Worm (Caenorhabditis elegans) whole organism, L2 larva: ENCODE data around the gene fntb-1.

Experiments used
- R02D3.7 ChIP-seq: fragments of 150-350 bp; optimal IDR thresholded peaks from 2 replicates; lab custom pipeline; 2014; ENCODE audit warnings: missing biosample characterization, missing genetic modification characterization
- Y55F3AM.14 ChIP-seq: fragments of 200-800 bp; sonication (Bioruptor generic); optimal IDR thresholded peaks from 2 replicates; lab custom pipeline; 2018; ENCODE audit warnings: mild to moderate bottlenecking, missing genetic modification characterization, missing compliant biosample characterization
- ZK546.5 ChIP-seq: sonication (generic microtip); optimal IDR thresholded peaks from 2 replicates; lab custom pipeline; 2017; ENCODE audit warnings: missing biosample characterization, missing genetic modification characterization
- aly-2 ChIP-seq: fragments of 150-350 bp; optimal IDR thresholded peaks from 2 replicates; lab custom pipeline; 2014; ENCODE audit warnings: missing biosample characterization, missing genetic modification characterization
- ama-1 ChIP-seq: fragments of 150-350 bp; optimal IDR thresholded peaks from 2 replicates; lab custom pipeline; 2018; ENCODE audit warnings: inconsistent platforms
- ceh-16 ChIP-seq: fragments of 150-350 bp; optimal IDR thresholded peaks from 2 replicates; lab custom pipeline; 2014; ENCODE audit warnings: missing biosample characterization, missing genetic modification characterization
- ceh-82 ChIP-seq: fragments of 150-350 bp; optimal IDR thresholded peaks from 2 replicates; lab custom pipeline; 2014; ENCODE audit warnings: missing biosample characterization, missing genetic modification characterization
- crh-2 ChIP-seq: sonication (generic microtip); optimal IDR thresholded peaks from 2 replicates; lab custom pipeline; 2017; ENCODE audit warnings: missing biosample characterization, missing genetic modification characterization
- dmd-4 ChIP-seq: sonication (generic microtip); optimal IDR thresholded peaks from 2 replicates; lab custom pipeline; 2017; ENCODE audit warnings: missing biosample characterization, missing genetic modification characterization
- egl-27 ChIP-seq: sonication (generic microtip); optimal IDR thresholded peaks from 3 replicates; lab custom pipeline; 2017; ENCODE audit warnings: missing biosample characterization, missing genetic modification reagents, missing genetic modification characterization
- elt-3 ChIP-seq: sonication (generic microtip); optimal IDR thresholded peaks from 2 replicates; lab custom pipeline; 2017; ENCODE audit warnings: missing biosample characterization, missing genetic modification characterization
- fos-1 ChIP-seq: fragments of 150-350 bp; optimal IDR thresholded peaks from 2 replicates; lab custom pipeline; 2014; ENCODE audit warnings: missing biosample characterization, missing genetic modification characterization
- gmeb-1 ChIP-seq: fragments of 150-350 bp; optimal IDR thresholded peaks from 2 replicates; lab custom pipeline; 2014; ENCODE audit warnings: missing biosample characterization, missing genetic modification characterization
- lin-11 ChIP-seq: fragments of 150-350 bp; sonication (generic microtip); optimal IDR thresholded peaks from 2 replicates; lab custom pipeline; 2014; ENCODE audit warnings: missing biosample characterization, missing genetic modification characterization, inconsistent platforms, mixed read lengths
- lin-13 ChIP-seq: fragments of 150-350 bp; optimal IDR thresholded peaks from 2 replicates; lab custom pipeline; 2014; ENCODE audit warnings: missing biosample characterization, missing genetic modification reagents, missing genetic modification characterization
- lin-39 ChIP-seq: fragments of 150-350 bp; optimal IDR thresholded peaks from 2 replicates; lab custom pipeline; 2014; ENCODE audit warnings: missing biosample characterization, missing genetic modification reagents, missing genetic modification characterization
- mbf-1 ChIP-seq: sonication (generic microtip); optimal IDR thresholded peaks from 2 replicates; lab custom pipeline; 2017; ENCODE audit warnings: missing biosample characterization, missing genetic modification characterization
- mdl-1 ChIP-seq, 2 experiments: fragments of 150-350 bp in 1 of 2; sonication (generic microtip) in 1 of 2; optimal IDR thresholded peaks; 2 replicates each; lab custom pipeline; 2017; ENCODE audit warnings: missing biosample characterization in 2 of 2, missing genetic modification characterization in 2 of 2
- nhr-10 ChIP-seq: sonication (generic microtip); optimal IDR thresholded peaks from 2 replicates; lab custom pipeline; 2017; ENCODE audit warnings: missing biosample characterization, missing genetic modification characterization
- nhr-11 ChIP-seq: fragments of 150-350 bp; optimal IDR thresholded peaks from 2 replicates; lab custom pipeline; 2014; ENCODE audit warnings: missing biosample characterization, missing genetic modification characterization
- nhr-12 ChIP-seq: fragments of 150-350 bp; optimal IDR thresholded peaks from 2 replicates; lab custom pipeline; 2014; ENCODE audit warnings: missing biosample characterization, missing genetic modification characterization
- nhr-21 ChIP-seq: fragments of 150-350 bp; optimal IDR thresholded peaks from 2 replicates; lab custom pipeline; 2014; ENCODE audit warnings: missing biosample characterization, missing genetic modification characterization
- nhr-23 ChIP-seq: fragments of 150-350 bp; optimal IDR thresholded peaks from 2 replicates; lab custom pipeline; 2014; ENCODE audit warnings: missing biosample characterization, missing genetic modification reagents, missing genetic modification characterization
- nhr-237 ChIP-seq: fragments of 150-350 bp; optimal IDR thresholded peaks from 2 replicates; lab custom pipeline; 2014; ENCODE audit warnings: missing biosample characterization, missing genetic modification characterization
- nhr-6 ChIP-seq: fragments of 150-350 bp; optimal IDR thresholded peaks from 2 replicates; lab custom pipeline; 2014; ENCODE audit warnings: missing biosample characterization, missing genetic modification characterization
- nhr-77 ChIP-seq: fragments of 150-350 bp; optimal IDR thresholded peaks from 2 replicates; lab custom pipeline; 2014; ENCODE audit warnings: missing biosample characterization, missing genetic modification characterization
- peb-1 ChIP-seq: fragments of 150-350 bp; optimal IDR thresholded peaks from 2 replicates; lab custom pipeline; 2014; ENCODE audit warnings: missing biosample characterization, missing genetic modification characterization
- sem-4 ChIP-seq: fragments of 150-350 bp; optimal IDR thresholded peaks from 2 replicates; lab custom pipeline; 2014; ENCODE audit warnings: missing biosample characterization, missing genetic modification reagents, missing genetic modification characterization
- skn-1 ChIP-seq: sonication (generic microtip); optimal IDR thresholded peaks from 2 replicates; lab custom pipeline; 2017; ENCODE audit warnings: missing biosample characterization, missing genetic modification characterization
- sma-3 ChIP-seq: sonication (generic microtip); optimal IDR thresholded peaks from 2 replicates; lab custom pipeline; 2016; ENCODE audit warnings: missing genetic modification reagents, missing genetic modification characterization, missing compliant biosample characterization
- sma-9 ChIP-seq, 2 experiments: fragments of 150-350 bp in 1 of 2; sonication (generic microtip) in 1 of 2; optimal IDR thresholded peaks; 2 replicates each; lab custom pipeline; 2014 to 2016; ENCODE audit warnings: missing genetic modification characterization in 2 of 2, mild to moderate bottlenecking in 1 of 2, missing biosample characterization in 1 of 2, missing compliant biosample characterization in 1 of 2, missing genetic modification reagents in 1 of 2, moderate library complexity in 1 of 2
- snpc-4 ChIP-seq: fragments of 150-350 bp; optimal IDR thresholded peaks from 2 replicates; lab custom pipeline; 2014; ENCODE audit warnings: missing biosample characterization, missing genetic modification characterization
- unc-39 ChIP-seq: fragments of 150-350 bp; optimal IDR thresholded peaks from 2 replicates; lab custom pipeline; 2014; ENCODE audit warnings: missing biosample characterization, missing genetic modification characterization
- unc-62 ChIP-seq: fragments of 150-350 bp; optimal IDR thresholded peaks from 2 replicates; lab custom pipeline; 2014; ENCODE audit warnings: missing biosample characterization, missing genetic modification reagents, missing genetic modification characterization
- zag-1 ChIP-seq: fragments of 150-350 bp; optimal IDR thresholded peaks from 2 replicates; lab custom pipeline; 2014; ENCODE audit warnings: missing biosample characterization, missing genetic modification characterization
- ztf-1 ChIP-seq: fragments of 200-800 bp; sonication (Bioruptor generic); conservative IDR thresholded peaks from 2 replicates; pipeline ENCODE4 v1.3.6; 2022; ENCODE audit warnings: missing genetic modification characterization, missing compliant biosample characterization
- ztf-11 ChIP-seq: sonication (generic microtip); optimal IDR thresholded peaks from 2 replicates; lab custom pipeline; 2017; ENCODE audit warnings: missing biosample characterization, missing genetic modification characterization
- ztf-4 ChIP-seq: fragments of 150-350 bp; optimal IDR thresholded peaks from 2 replicates; lab custom pipeline; 2014; ENCODE audit warnings: missing biosample characterization, missing genetic modification characterization

Gene fntb-1

DNA sequence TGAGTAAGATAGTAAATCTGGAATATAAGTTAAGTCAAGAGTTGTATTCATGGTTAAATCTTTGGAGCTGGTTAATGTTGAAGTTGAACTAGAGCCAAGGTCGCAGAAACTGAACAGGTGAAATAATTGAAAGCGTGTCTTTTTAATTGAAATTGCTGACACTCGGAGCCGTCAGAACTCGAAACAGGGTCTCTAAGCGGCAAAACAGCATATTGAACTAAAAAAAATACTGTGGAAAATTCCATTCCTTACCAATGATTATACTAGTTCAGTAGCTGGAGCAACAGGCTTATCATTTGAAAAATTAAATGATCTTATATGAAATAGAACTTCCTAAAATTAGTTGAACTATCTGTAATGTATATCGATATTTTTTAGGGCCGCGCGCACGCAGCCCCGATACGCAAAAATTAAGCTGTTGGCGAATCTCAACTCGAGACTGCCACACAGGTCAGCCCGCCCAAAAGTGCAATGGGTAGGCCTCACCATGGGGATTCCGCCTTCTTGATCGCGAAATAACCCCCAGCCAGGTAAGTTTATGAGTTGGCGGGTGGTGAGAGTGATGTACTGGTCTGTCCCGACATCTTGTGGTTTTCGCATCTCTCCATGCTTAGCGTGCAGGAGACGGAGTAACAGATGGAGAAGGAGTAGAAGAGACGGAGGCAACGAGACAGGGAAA, 20.9 kb downstream of the fntb-1 start, which contains the start of gene srz-97 (continued):
- no peak for TF ChIP-seq ZK546.5 (tag; lab: Kevin White, UChicago)
- no peak for TF ChIP-seq Y55F3AM.14 (GFP tag; lab: Kevin White, UChicago)

- TF ChIP-seq nhr-237 (tag; lab: Kevin White, UChicago) (no peak), ama-1 (no peak), dmd-4 (no peak), crh-2 (tag; lab: Kevin White, UChicago) (no peak), snpc-4 (tag; lab: Kevin White, UChicago) (no peak), gmeb-1 (tag; lab: Kevin White, UChicago) (no peak)
- TF ChIP-seq, all 48 proteins: peak for 0
Measured at ce11 chrV:14468931-14469330, 21.5 kb downstream of the fntb-1 start, which contains the start of gene clec-57. Gene clec-57, plus strand, starts transcription at chrV:14469231.

DNA sequence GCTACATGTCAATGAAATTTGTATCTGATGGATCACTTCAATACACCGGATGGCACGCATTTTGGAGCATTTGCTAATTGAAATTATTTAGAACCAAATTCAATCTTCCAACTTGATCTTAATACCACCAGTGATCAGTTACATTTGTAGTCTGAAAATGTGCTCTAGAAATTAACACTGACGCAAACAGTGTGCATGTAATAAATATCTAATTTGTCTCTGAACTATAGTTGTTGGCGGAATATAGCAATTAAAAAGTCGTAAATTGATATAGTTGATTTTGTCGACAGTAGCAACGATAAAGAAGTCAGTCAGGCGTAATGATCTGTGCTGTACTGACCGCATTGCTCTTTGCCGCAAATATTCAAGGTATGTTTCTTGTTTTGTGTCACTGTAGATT, 24.8 kb downstream of the fntb-1 start, which contains the start of gene clec-227:
clec-227 (plus strand) TSS at position 301 of the 400 bp plus-strand sequence.
- no peak for TF ChIP-seq ama-1
- TF ChIP-seq nhr-237 (tag; lab: Kevin White, UChicago) = no peak
- TF ChIP-seq R02D3.7 (tag; lab: Kevin White, UChicago) = no peak
- no peak for TF ChIP-seq unc-62 (GFP tag; lab: Kevin White, UChicago)
- TF ChIP-seq fos-1 (tag; lab: Kevin White, UChicago) = no peak
- no peak for TF ChIP-seq mdl-1 (tag; optimal IDR thresholded peaks at IDR 0.05; lab: Kevin White, UChicago)
- TF ChIP-seq ceh-16 (tag; lab: Kevin White, UChicago) = no peak
- TF ChIP-seq mbf-1 (tag; lab: Kevin White, UChicago) = no peak
- no peak for TF ChIP-seq nhr-23 (tag; lab: Kevin White, UChicago)
- no peak for TF ChIP-seq Y55F3AM.14 (GFP tag; lab: Kevin White, UChicago)
- TF ChIP-seq nhr-21 (tag; lab: Kevin White, UChicago) = no peak
- TF ChIP-seq ztf-4 (tag; lab: Kevin White, UChicago) = no peak
- TF ChIP-seq nhr-12 (tag; lab: Kevin White, UChicago) = no peak
- TF ChIP-seq nhr-11 = no peak
- TF ChIP-seq crh-2 (tag; lab: Kevin White, UChicago) = no peak
- TF ChIP-seq sma-9 (GFP tag; optimal IDR thresholded peaks at IDR 0.05; lab: Kevin White, UChicago) = no peak
- no peak for TF ChIP-seq sma-9 (tag; optimal IDR thresholded peaks at IDR 0.05; lab: Kevin White, UChicago)
- no peak for TF ChIP-seq ceh-82 (tag; lab: Kevin White, UChicago)
- no peak for TF ChIP-seq lin-11 (tag; lab: Kevin White, UChicago)

DNA sequence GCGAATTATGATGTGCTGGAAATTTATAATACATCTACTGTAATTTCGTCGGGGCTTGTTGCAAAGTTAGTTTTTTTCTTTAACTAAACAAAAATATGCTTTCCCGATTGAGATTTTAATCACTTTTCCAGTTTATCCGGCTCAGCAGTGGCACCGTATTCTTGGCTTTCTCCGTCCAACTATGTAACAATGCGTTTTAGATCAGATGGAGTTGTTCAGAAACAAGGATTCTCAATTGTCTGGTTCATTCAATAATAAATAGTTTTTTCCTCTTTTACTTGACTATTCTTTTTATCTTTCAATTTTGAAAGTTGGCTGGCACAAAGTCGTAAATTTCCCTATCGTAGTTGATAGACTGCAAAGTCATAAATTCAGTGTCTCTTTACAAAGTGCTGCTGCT, 26.6 kb downstream of the fntb-1 start, which contains the start of gene clec-56:
clec-56 (plus strand) TSS at position 301 of the 400 bp plus-strand sequence.
- no peak for TF ChIP-seq fos-1 (tag; lab: Kevin White, UChicago)
- TF ChIP-seq sem-4 (tag; lab: Kevin White, UChicago) = no peak
- no peak for TF ChIP-seq crh-2 (tag; lab: Kevin White, UChicago)
- no peak for TF ChIP-seq aly-2
- TF ChIP-seq ama-1 = no peak
- TF ChIP-seq lin-39 (tag; lab: Kevin White, UChicago) = no peak
- TF ChIP-seq peb-1 (tag; lab: Kevin White, UChicago) = no peak
- no peak for TF ChIP-seq ztf-11 (tag; lab: Kevin White, UChicago)
- no peak for TF ChIP-seq skn-1
- TF ChIP-seq elt-3 (tag; lab: Kevin White, UChicago) = no peak

DNA sequence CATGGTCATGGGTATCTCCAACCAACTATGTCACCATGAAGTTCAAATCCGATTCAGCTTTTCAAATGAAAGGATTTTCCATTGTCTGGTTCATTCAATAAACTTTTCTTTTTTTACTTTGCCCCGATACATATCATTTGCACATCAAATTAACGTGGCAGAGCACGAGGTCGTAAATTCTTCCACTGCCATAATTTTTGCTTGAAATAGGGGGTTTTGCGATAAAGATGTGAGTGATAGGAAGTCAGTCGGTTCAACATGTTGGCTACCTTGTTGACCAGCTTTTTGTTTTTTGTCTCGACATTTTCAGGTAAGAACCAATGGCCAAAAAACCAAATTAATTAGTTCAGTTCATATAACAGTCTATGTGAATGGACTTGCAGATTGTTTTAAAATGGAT, 29.2 kb downstream of the fntb-1 start, which contains the start of gene clec-54:
clec-54 (plus strand) TSS at position 224 of the 400 bp plus-strand sequence.
- TF ChIP-seq crh-2 (tag; lab: Kevin White, UChicago) (peak; percentile 35), mbf-1 (tag; lab: Kevin White, UChicago) (no peak), unc-39 (tag; lab: Kevin White, UChicago) (no peak), nhr-6 (tag; lab: Kevin White, UChicago) (no peak), peb-1 (tag; lab: Kevin White, UChicago) (no peak)

DNA sequence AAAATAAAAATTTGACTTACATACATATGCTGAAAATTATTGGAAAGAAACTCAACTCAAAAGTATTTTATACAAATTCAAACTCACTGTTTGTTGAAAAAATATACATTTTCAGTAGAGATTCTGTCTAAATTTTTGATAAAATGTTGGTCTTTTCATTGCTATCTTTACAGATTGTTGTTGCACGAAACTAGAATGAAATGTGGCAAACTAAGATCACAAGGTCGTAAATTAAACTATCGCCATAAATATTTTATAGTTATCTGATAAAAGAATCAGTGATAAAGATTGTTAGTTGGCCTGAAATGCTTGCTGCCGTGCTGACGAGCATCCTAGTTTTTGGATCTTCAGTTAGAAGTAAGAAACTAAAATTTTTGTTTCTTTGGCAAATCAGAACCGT, 31.5 kb downstream of the fntb-1 start, which contains the start of gene clec-55:
clec-55 (plus strand) TSS at position 301 of the 400 bp plus-strand sequence.
- TF ChIP-seq nhr-77 (tag; lab: Kevin White, UChicago) = no peak
- TF ChIP-seq zag-1 (tag; lab: Kevin White, UChicago) = no peak
- TF ChIP-seq nhr-21 (tag; lab: Kevin White, UChicago) = no peak
- no peak for TF ChIP-seq R02D3.7 (tag; lab: Kevin White, UChicago)
- TF ChIP-seq lin-13 (GFP tag; lab: Kevin White, UChicago) = no peak
- TF ChIP-seq sma-3 (GFP tag; lab: Kevin White, UChicago) = no peak
- no peak for TF ChIP-seq ztf-1 (GFP tag; lab: Robert Waterston, UW)
- TF ChIP-seq egl-27 (tag; lab: Kevin White, UChicago) = no peak
- no peak for TF ChIP-seq nhr-10 (tag; lab: Kevin White, UChicago)
- no peak for TF ChIP-seq sem-4 (tag; lab: Kevin White, UChicago)
